Fruit fly (Drosophila melanogaster) whole organism: Measurements from ENCODE around the gene Cpsf100.

Source experiments
- CG8478 ChIP-seq: fragments of >200 bp; optimal IDR thresholded peaks from 2 replicates; lab custom pipeline; 2018; ENCODE audit warnings: inconsistent platforms
- Dll ChIP-seq: fragments of >200 bp; optimal IDR thresholded peaks from 2 replicates; lab custom pipeline; 2017
- psq ChIP-seq: fragments of >200 bp; optimal IDR thresholded peaks from 2 replicates; lab custom pipeline; 2017

dm6 chr3R:28998999-28999398 is 35.4 kb upstream of the Cpsf100 start:
- TF ChIP-seq Dll (lab: Kevin White, UChicago): no peak
- TF ChIP-seq psq (lab: Kevin White, UChicago): no peak
- no peak for TF ChIP-seq CG8478 (lab: Kevin White, UChicago)
